Fruit fly (Drosophila melanogaster): ENCODE results near the gene Jon99Fi.

Jon99Fi gene

DNA sequence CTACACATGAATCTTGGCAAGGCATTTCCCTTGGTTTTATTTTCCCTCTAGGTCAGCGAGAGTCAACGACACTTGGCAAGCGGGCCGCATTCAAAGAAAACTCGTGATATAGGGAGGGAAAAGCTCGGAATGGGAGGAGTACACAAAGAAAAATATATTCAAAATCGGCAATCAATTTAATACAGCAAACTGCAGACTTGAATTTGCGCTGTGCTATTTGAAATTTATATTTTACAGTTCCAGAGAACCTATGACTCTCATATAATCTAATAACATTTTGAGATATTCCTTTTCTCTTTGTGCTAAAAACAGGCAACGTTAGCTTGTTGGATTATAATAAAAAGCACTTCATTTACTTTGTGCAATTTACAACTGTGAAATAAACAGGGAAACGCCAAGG lies 40.8 kb downstream of the Jon99Fi start:
- TF ChIP-seq psq (GFP tag; optimal IDR thresholded peaks at IDR 0.05) (no peak), pan (optimal IDR thresholded peaks at IDR 0.05) (no peak), HLH106 (tag; optimal IDR thresholded peaks at IDR 0.05) (no peak)

DNA sequence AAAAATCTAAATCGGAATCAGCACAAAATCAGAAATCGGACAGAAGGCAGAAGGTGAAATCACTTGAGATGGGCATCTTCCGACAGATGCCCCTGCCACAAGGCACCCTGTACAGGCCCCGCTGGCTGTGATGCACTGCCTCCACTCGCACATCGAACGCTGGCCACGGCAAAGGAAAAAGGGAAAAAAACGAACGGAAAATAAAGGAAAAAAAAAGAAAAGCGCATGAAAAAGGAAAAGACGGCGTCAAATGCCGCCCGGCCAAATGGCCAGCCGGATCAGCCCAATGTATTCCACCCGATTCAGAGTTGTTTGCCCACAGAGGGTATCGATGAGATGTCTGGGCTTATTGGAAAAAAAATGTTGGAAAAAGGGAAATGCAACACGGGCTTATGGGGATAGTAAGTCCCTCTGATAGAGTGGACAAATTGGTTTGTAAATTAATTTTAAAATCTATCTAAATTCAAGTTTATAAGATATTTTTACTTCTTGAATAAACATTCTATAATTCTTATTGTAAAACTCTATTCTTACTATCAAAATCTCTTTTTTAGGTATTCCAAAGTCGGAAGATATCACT lies 42.5 kb downstream of the Jon99Fi start:
- TF ChIP-seq CG32264 (GFP tag; optimal IDR thresholded peaks at IDR 0.05) (no peak), HLH106 (tag; optimal IDR thresholded peaks at IDR 0.05) (no peak), Hr78 (GFP tag; optimal IDR thresholded peaks at IDR 0.05) (no peak), lola (GFP tag; optimal IDR thresholded peaks at IDR 0.05) (no peak), OdsH (GFP tag; optimal IDR thresholded peaks at IDR 0.05) (no peak), CG9705 (GFP tag; optimal IDR thresholded peaks at IDR 0.05) (no peak), jim (GFP tag; optimal IDR thresholded peaks at IDR 0.05) (no peak), Vsx2 (GFP tag; optimal IDR thresholded peaks at IDR 0.05; ENCODE audit: partially characterized antibody) (no peak), fru (GFP tag; optimal IDR thresholded peaks at IDR 0.05) (no peak), foxo (GFP tag; optimal IDR thresholded peaks at IDR 0.05) (no peak), pan (optimal IDR thresholded peaks at IDR 0.05) (no peak), brk (GFP tag; optimal IDR thresholded peaks at IDR 0.05) (no peak)

DNA sequence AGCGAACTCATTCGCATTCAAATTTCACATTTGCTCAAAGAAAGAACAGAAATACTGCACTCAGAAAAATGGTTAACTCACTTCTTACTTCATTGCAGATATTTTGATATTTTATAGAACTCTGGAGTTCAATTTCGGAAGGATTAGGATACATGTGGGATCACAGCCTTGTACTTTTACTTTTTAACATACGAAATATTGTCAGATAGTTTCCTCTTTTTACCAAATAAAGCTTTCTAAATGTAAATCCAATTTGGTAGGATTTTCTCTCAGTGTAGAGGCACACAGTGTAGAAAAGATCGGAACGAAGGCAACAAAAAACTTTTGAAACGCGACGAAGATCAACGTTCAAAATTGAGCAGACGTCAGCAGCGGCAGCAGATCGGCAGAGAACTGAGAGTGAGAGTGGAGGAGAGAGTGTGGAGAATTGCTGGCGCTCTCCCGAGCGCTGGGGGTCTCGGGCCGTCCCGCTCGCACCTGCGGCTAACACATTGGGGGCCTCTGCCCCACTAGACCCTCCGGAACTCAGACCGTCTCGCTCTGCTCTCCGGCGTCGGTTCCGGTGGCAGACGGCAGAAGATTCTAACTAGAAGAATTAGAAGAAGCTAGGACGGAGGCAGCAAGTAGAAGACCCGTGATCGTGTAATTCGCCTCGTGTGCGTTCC lies 43.4 kb downstream of the Jon99Fi start, which contains the start of gene tmod:
tmod (plus strand) TSS at position 619 of the 665 bp plus-strand sequence.
- TF ChIP-seq Dif (GFP tag; optimal IDR thresholded peaks at IDR 0.05; ENCODE audit: partially characterized antibody), result peak; percentile 56
- TF ChIP-seq lola (GFP tag; optimal IDR thresholded peaks at IDR 0.05), result no peak
- TF ChIP-seq ey (GFP tag; optimal IDR thresholded peaks at IDR 0.05), result peak; percentile 24
- TF ChIP-seq Abd-B (GFP tag; optimal IDR thresholded peaks at IDR 0.05), result no peak
- TF ChIP-seq Hnf4 (GFP tag; optimal IDR thresholded peaks at IDR 0.05), result no peak
- peak; percentile 55 for TF ChIP-seq h (GFP tag; optimal IDR thresholded peaks at IDR 0.05)
- no peak for TF ChIP-seq Hr78 (GFP tag; optimal IDR thresholded peaks at IDR 0.05)
- peak in 1 of 2 experiments; percentile 38 for TF ChIP-seq dl (GFP tag; optimal IDR thresholded peaks at IDR 0.05; ENCODE audit: insufficient read depth in 1 of 2, partially characterized antibody in 2 of 2)
- TF ChIP-seq Hr83 (GFP tag; optimal IDR thresholded peaks at IDR 0.05; ENCODE audit: poor library complexity, severe bottlenecking), result no peak
- TF ChIP-seq foxo (GFP tag; optimal IDR thresholded peaks at IDR 0.05), result peak in 1 of 2 experiments; percentile 17
- no peak for TF ChIP-seq CG9705 (GFP tag; optimal IDR thresholded peaks at IDR 0.05)
- TF ChIP-seq CG32264 (GFP tag; optimal IDR thresholded peaks at IDR 0.05), result no peak
- no peak for TF ChIP-seq tai (GFP tag; optimal IDR thresholded peaks at IDR 0.05)
- TF ChIP-seq fru (GFP tag; optimal IDR thresholded peaks at IDR 0.05), result peak; percentile 10
- TF ChIP-seq psq (GFP tag; optimal IDR thresholded peaks at IDR 0.05), result no peak
- TF ChIP-seq HLH106 (tag; optimal IDR thresholded peaks at IDR 0.05), result peak; percentile 28
- TF ChIP-seq OdsH (GFP tag; optimal IDR thresholded peaks at IDR 0.05), result peak; percentile 4
- TF ChIP-seq Dfd (GFP tag; optimal IDR thresholded peaks at IDR 0.05), result no peak
- no peak for TF ChIP-seq sage (GFP tag; optimal IDR thresholded peaks at IDR 0.05)
- peak; percentile 5 for TF ChIP-seq br (GFP tag; optimal IDR thresholded peaks at IDR 0.05)

DNA sequence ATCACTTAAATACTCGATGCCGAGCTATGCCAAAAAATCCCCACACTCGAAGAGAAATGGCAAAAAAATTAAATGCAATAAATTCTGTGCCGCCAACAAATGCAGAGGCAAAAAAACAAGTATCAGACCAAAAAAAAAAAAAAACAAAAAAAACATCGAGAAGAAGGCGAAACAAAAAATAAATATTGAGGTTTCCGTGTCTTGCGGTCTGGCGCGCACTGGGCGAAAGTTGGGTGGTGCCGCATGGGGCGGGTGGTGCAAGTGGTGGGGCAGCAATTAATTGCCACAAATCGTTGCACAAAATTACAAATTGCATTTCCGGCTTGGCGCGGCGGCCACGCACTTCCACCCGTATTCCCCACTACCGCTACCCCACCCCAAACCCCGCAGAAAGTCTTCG lies 45.7 kb downstream of the Jon99Fi start:
- TF ChIP-seq ey (GFP tag; optimal IDR thresholded peaks at IDR 0.05), result no peak
- TF ChIP-seq Mio (GFP tag; optimal IDR thresholded peaks at IDR 0.05), result no peak
- TF ChIP-seq Rel (GFP tag; optimal IDR thresholded peaks at IDR 0.05), result no peak
- peak; percentile 28 for TF ChIP-seq Rel (tag; optimal IDR thresholded peaks at IDR 0.05)
- TF ChIP-seq dsf (GFP tag; optimal IDR thresholded peaks at IDR 0.05; ENCODE audit: borderline replicate concordance), result no peak
- no peak for TF ChIP-seq dmrt93B (GFP tag; optimal IDR thresholded peaks at IDR 0.05)
- no peak for TF ChIP-seq CrebA (GFP tag; optimal IDR thresholded peaks at IDR 0.05; ENCODE audit: borderline replicate concordance)

DNA sequence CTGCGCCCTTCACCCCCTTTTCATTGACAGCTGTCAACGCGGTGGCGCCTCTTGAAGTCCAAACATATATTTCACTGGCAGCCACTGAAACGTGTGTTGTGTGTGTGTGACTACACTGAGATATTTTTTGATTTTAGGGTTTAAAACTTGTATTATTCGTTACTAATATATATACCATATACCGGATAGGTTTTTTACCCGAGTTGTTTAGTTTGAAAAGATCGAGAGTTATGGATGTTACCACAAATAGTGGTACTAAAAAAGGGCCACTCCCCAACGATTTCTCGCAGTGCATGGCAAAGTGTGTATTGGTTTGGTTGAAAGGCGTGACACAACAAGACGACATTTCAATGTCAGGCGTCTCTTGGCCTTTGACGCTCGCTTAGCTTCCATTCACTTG lies 47.7 kb downstream of the Jon99Fi start:
- TF ChIP-seq CG32264 (GFP tag; optimal IDR thresholded peaks at IDR 0.05) (no peak), dmrt93B (GFP tag; optimal IDR thresholded peaks at IDR 0.05) (no peak), ey (GFP tag; optimal IDR thresholded peaks at IDR 0.05) (no peak), Sp1 (GFP tag; optimal IDR thresholded peaks at IDR 0.05) (no peak), Dfd (GFP tag; optimal IDR thresholded peaks at IDR 0.05) (no peak), psq (GFP tag; optimal IDR thresholded peaks at IDR 0.05) (no peak), Rel (GFP tag; optimal IDR thresholded peaks at IDR 0.05) (no peak), Rel (tag; optimal IDR thresholded peaks at IDR 0.05) (no peak), tai (GFP tag; optimal IDR thresholded peaks at IDR 0.05) (no peak), fru (GFP tag; optimal IDR thresholded peaks at IDR 0.05) (no peak)
